Worm (Caenorhabditis elegans): ENCODE data around the gene ZK154.5.

ZK154.5 gene

DNA sequence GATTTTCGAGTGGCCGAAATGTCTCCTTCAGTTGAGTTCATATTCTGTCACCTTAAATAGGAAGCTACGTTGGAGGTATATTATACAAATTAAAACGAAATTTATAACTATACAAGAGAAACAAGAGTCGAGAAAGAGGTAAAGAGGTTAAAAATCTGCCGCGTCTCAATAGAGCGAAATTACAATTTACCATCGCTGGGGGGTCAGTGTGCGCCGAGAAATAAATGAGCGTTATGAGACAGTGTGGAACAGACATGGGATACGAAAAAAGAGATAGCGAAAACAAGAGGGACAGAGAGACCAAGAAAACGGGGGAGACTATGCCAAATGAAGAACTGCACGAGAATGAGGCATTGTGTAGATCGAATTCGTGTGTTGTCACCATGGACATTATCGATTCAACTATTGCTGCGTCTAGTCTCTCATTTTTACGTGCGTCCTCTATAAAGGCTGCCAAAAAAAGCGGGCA, at the start of gene ZK154.5:
TSS of gene ZK154.5 (minus strand) at position 51 of the 469 bp plus-strand sequence.
- TF ChIP-seq zfp-2 (tag; optimal IDR thresholded peaks at IDR 0.05) (no peak), dmd-6 (GFP tag; IDR thresholded peaks at IDR 0.05) (0 out of 2 replicates have a peak, but pooled peaks have one; percentile 10), D1046.2 (GFP tag; IDR thresholded peaks at IDR 0.05) (no peak), lin-38 (GFP tag; IDR thresholded peaks at IDR 0.05) (no peak; the same call in 1 of the 2 replicates), T20F7.1 (GFP tag; optimal IDR thresholded peaks at IDR 0.05) (no peak), jun-1 (tag; optimal IDR thresholded peaks at IDR 0.05) (no peak), nhr-76 (tag; optimal IDR thresholded peaks at IDR 0.05) (no peak), dpl-1 (GFP tag; optimal IDR thresholded peaks at IDR 0.05) (peak; percentile 53), Y105C5A.15 (GFP tag; IDR thresholded peaks at IDR 0.05) (no peak), spr-1 (tag; optimal IDR thresholded peaks at IDR 0.05) (no peak), hmg-1.1 (GFP tag; IDR thresholded peaks at IDR 0.05) (peak; percentile 51), hif-1 (tag; optimal IDR thresholded peaks at IDR 0.05) (peak in 1 of 2 experiments; percentile 18), madf-5 (GFP tag; IDR thresholded peaks at IDR 0.05) (no peak), mxl-3 (GFP tag; optimal IDR thresholded peaks at IDR 0.05) (peak; percentile 43), daf-16 (GFP tag; optimal IDR thresholded peaks at IDR 0.05) (no peak), daf-16 (tag; optimal IDR thresholded peaks at IDR 0.05) (peak; percentile 53), arid-1 (GFP tag; conservative IDR thresholded peaks at IDR 0.05) (no peak; the same call in 1 of the 2 replicates), nhr-237 (tag; optimal IDR thresholded peaks at IDR 0.05) (no peak), mes-2 (tag; optimal IDR thresholded peaks at IDR 0.05; ENCODE audit: poor library complexity, severe bottlenecking) (peak; percentile 24), nhr-25 (tag; optimal IDR thresholded peaks at IDR 0.05; ENCODE audit: borderline replicate concordance, insufficient read depth) (no peak), ztf-7 (tag; optimal IDR thresholded peaks at IDR 0.05) (peak; percentile 3), nhr-28 (tag; optimal IDR thresholded peaks at IDR 0.05) (peak; percentile 20), ceh-28 (tag; optimal IDR thresholded peaks at IDR 0.05) (peak; percentile 10), nhr-41 (GFP tag; IDR thresholded peaks at IDR 0.05) (no peak), hlh-30 (tag; optimal IDR thresholded peaks at IDR 0.05; ENCODE audit: insufficient read depth) (peak; percentile 58), hlh-11 (tag; optimal IDR thresholded peaks at IDR 0.05) (peak; percentile 43), dve-1 (tag; optimal IDR thresholded peaks at IDR 0.05; ENCODE audit: insufficient read depth) (peak; percentile 62), ceh-20 (GFP tag; IDR thresholded peaks at IDR 0.05) (no peak), mxl-2 (GFP tag; conservative IDR thresholded peaks at IDR 0.05) (no peak), T26A8.4 (GFP tag; IDR thresholded peaks at IDR 0.05) (peak; percentile 45; the same call in 1 of the 2 replicates), aha-1 (tag) (no peak), egl-27 (tag; optimal IDR thresholded peaks at IDR 0.05) (no peak), nhr-48 (tag; optimal IDR thresholded peaks at IDR 0.05) (peak; percentile 1), lsy-2 (tag; optimal IDR thresholded peaks at IDR 0.05) (peak in 1 of 2 experiments; percentile 34), ctbp-1 (GFP tag; IDR thresholded peaks at IDR 0.05) (0 out of 2 replicates have a peak, but pooled peaks have one; percentile 16), pha-4 (GFP tag; IDR thresholded peaks at IDR 0.05) (no peak), pha-4 (tag; optimal IDR thresholded peaks at IDR 0.05) (peak; percentile 42), rbr-2 (tag; optimal IDR thresholded peaks at IDR 0.05) (peak; percentile 41), mep-1 (tag; optimal IDR thresholded peaks at IDR 0.05) (peak; percentile 60), ama-1 (optimal IDR thresholded peaks at IDR 0.05) (no peak), mdl-1 (tag; optimal IDR thresholded peaks at IDR 0.05) (peak in 1 of 2 experiments; percentile 43)

DNA sequence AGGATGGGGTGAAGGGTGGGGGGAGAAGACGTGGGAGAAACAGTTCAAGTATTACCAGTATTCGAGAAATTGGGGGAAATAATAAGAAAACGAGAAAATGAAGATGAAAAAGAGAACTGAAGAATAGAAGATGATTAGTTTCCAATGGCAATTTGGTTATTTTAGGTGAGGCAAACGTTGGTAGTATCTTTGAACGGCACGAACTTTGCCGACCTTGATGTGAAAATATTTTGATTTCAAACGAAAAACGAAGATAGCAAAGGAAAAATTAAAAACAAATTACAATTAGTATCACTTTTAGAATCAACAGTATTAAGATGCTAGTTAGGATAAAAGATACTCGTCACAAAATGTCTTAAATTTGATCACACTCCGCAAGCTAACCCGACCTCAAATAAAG, 46.4 kb upstream of the ZK154.5 start, which contains the start of gene sul-3:
TSS of gene sul-3 (minus strand) at position 101 of the 400 bp plus-strand sequence.
- TF ChIP-seq D1046.2 (GFP tag; IDR thresholded peaks at IDR 0.05) (no peak), lin-13 (GFP tag; optimal IDR thresholded peaks at IDR 0.05) (no peak), aha-1 (tag) (peak; percentile 28), unc-62 (GFP tag; optimal IDR thresholded peaks at IDR 0.05 in 1 of 2) (peak in 1 of 2 experiments; percentile 56), unc-62 (tag; optimal IDR thresholded peaks at IDR 0.05) (no peak)

Data from whole organism, L4 larva.